Worm (Caenorhabditis elegans): Measurements from ENCODE around the gene frpr-6.

DNA sequence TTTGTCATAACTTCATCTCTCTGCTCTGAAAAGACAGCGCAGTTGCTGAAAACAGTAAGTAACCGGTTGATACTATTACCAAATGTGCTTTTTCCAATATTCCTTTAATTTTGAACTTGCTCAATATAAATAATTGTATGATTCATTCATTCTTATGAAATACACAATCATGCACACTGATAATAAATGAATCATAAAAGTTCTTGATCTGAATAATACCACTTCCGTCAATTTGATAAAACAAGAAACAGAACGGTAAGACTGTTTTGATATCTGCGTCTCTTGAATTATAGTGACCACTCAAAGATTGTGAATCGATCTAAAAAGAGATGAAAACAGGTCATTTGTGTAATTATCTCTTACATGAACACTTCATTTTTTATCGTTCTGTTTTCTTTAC is 25.4 kb upstream of the frpr-6 start, which contains the start of gene F21C10.4:
- no peak for TF ChIP-seq tbx-9 (tag; optimal IDR thresholded peaks at IDR 0.05; ENCODE audit: borderline replicate concordance)
- TF ChIP-seq ama-1 (optimal IDR thresholded peaks at IDR 0.05) = no peak
- no peak for TF ChIP-seq ama-1 (GFP tag; optimal IDR thresholded peaks at IDR 0.05)
- no peak for TF ChIP-seq pha-4 (tag; optimal IDR thresholded peaks at IDR 0.05)
- no peak for TF ChIP-seq xnd-1 (tag; optimal IDR thresholded peaks at IDR 0.05)
- no peak for TF ChIP-seq nhr-179 (tag; optimal IDR thresholded peaks at IDR 0.05)
- no peak for TF ChIP-seq ceh-40 (GFP tag; IDR thresholded peaks at IDR 0.05)
